Fruit fly (Drosophila melanogaster): ENCODE measurements around the gene rdo.

rdo gene

DNA sequence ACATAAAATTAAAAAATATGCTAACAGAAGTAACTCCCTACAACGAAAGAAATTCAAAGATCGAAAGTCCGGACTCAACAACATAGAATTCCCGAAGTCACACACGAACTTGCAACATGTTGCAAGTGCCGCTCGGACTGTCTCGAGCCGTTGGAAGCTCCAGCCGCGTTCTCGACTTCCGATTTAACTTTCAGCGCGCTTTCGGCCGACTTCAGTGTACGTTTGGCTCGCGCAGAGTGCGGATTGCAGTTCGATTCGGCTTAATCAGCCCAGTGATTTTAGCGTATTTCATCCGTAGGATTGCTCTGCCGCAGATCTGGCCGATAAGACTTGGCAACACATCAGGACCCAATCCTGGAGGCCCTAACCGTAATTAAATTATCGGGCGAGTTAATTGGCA is at the start of gene rdo:
TSS of gene rdo (plus strand) at position 213 of the 400 bp plus-strand sequence.
- TF ChIP-seq Sp1 (GFP tag; optimal IDR thresholded peaks at IDR 0.05) = no peak
- no peak for TF ChIP-seq Rel (GFP tag; optimal IDR thresholded peaks at IDR 0.05)
- TF ChIP-seq Rel (tag; optimal IDR thresholded peaks at IDR 0.05) = no peak
- TF ChIP-seq OdsH (GFP tag; optimal IDR thresholded peaks at IDR 0.05) = no peak
- TF ChIP-seq CG9705 (GFP tag; optimal IDR thresholded peaks at IDR 0.05) = no peak
- TF ChIP-seq Vsx2 (GFP tag; optimal IDR thresholded peaks at IDR 0.05; ENCODE audit: partially characterized antibody) = no peak

- TF ChIP-seq GATAd (GFP tag; optimal IDR thresholded peaks at IDR 0.05) (no peak), Jra (GFP tag; optimal IDR thresholded peaks at IDR 0.05) (no peak), Dif (GFP tag; optimal IDR thresholded peaks at IDR 0.05; ENCODE audit: partially characterized antibody) (no peak), Abd-B (GFP tag; optimal IDR thresholded peaks at IDR 0.05) (no peak), Hr83 (GFP tag; optimal IDR thresholded peaks at IDR 0.05; ENCODE audit: poor library complexity, severe bottlenecking) (peak; percentile 26), woc (GFP tag; optimal IDR thresholded peaks at IDR 0.05) (no peak), psq (GFP tag; optimal IDR thresholded peaks at IDR 0.05) (no peak), OdsH (GFP tag; optimal IDR thresholded peaks at IDR 0.05) (no peak), Sp1 (GFP tag; optimal IDR thresholded peaks at IDR 0.05) (no peak), dmrt93B (GFP tag; optimal IDR thresholded peaks at IDR 0.05) (no peak), sv (GFP tag; optimal IDR thresholded peaks at IDR 0.05) (peak; percentile 23), h (GFP tag; optimal IDR thresholded peaks at IDR 0.05) (no peak), Hnf4 (GFP tag; optimal IDR thresholded peaks at IDR 0.05) (no peak), Myc (optimal IDR thresholded peaks at IDR 0.05) (peak; percentile 2), fru (GFP tag; optimal IDR thresholded peaks at IDR 0.05) (peak; percentile 26), Vsx2 (GFP tag; optimal IDR thresholded peaks at IDR 0.05; ENCODE audit: partially characterized antibody) (no peak), Hr78 (GFP tag; optimal IDR thresholded peaks at IDR 0.05) (no peak), jim (GFP tag; optimal IDR thresholded peaks at IDR 0.05) (peak; percentile 85), pan (optimal IDR thresholded peaks at IDR 0.05) (no peak), rgr (GFP tag; optimal IDR thresholded peaks at IDR 0.05) (peak; percentile 32), dsf (GFP tag; optimal IDR thresholded peaks at IDR 0.05; ENCODE audit: borderline replicate concordance) (no peak), Mio (GFP tag; optimal IDR thresholded peaks at IDR 0.05) (no peak)
Observed at dm6 chr2L:17963071-17963567, 49.1 kb upstream of the rdo start, which contains the start of gene CG5674. TSS of gene CG5674 (plus strand) at chr2L:17963379.

DNA sequence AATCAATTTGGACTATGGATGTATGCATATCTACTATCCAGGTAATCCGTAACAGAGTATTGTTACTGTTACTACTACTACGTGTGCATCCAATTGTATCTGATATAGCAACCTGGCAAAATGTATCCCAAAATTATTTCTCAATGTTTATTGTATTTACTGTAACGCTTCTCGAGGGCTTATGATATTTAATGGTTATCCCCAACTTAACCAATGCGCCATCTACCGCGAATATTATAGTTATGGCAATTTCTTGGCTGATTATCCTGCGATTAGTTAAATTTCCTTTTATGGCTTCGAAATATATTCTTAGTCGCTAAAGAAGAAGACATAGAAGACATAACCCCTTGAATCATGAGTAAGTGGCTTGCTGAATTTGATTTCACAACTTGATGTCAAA is 48.5 kb upstream of the rdo start:
- TF ChIP-seq ey (GFP tag; optimal IDR thresholded peaks at IDR 0.05) = no peak
- no peak for TF ChIP-seq pan (optimal IDR thresholded peaks at IDR 0.05)
- TF ChIP-seq brk (GFP tag; optimal IDR thresholded peaks at IDR 0.05) = no peak
- no peak for TF ChIP-seq Dif (GFP tag; optimal IDR thresholded peaks at IDR 0.05; ENCODE audit: partially characterized antibody)
- no peak for TF ChIP-seq Hnf4 (GFP tag; optimal IDR thresholded peaks at IDR 0.05)
- TF ChIP-seq lola (GFP tag; optimal IDR thresholded peaks at IDR 0.05) = no peak
- no peak for TF ChIP-seq sv (GFP tag; optimal IDR thresholded peaks at IDR 0.05)
- TF ChIP-seq Abd-B (GFP tag; optimal IDR thresholded peaks at IDR 0.05) = no peak
- TF ChIP-seq usp (GFP tag; optimal IDR thresholded peaks at IDR 0.05) = no peak
- TF ChIP-seq Dfd (GFP tag; optimal IDR thresholded peaks at IDR 0.05) = no peak
- no peak for TF ChIP-seq h (GFP tag; optimal IDR thresholded peaks at IDR 0.05)
- TF ChIP-seq Sp1 (GFP tag; optimal IDR thresholded peaks at IDR 0.05) = no peak
- no peak for TF ChIP-seq Rel (GFP tag; optimal IDR thresholded peaks at IDR 0.05)
- no peak for TF ChIP-seq Rel (tag; optimal IDR thresholded peaks at IDR 0.05)
- no peak for TF ChIP-seq psq (GFP tag; optimal IDR thresholded peaks at IDR 0.05)
- TF ChIP-seq Jra (GFP tag; optimal IDR thresholded peaks at IDR 0.05) = no peak

dm6 chr2L:17972999-17973398 is 39.2 kb upstream of the rdo start:
- peak; percentile 94 for TF ChIP-seq Dfd (GFP tag; optimal IDR thresholded peaks at IDR 0.05)
- no peak for TF ChIP-seq Dif (GFP tag; optimal IDR thresholded peaks at IDR 0.05; ENCODE audit: partially characterized antibody)

DNA sequence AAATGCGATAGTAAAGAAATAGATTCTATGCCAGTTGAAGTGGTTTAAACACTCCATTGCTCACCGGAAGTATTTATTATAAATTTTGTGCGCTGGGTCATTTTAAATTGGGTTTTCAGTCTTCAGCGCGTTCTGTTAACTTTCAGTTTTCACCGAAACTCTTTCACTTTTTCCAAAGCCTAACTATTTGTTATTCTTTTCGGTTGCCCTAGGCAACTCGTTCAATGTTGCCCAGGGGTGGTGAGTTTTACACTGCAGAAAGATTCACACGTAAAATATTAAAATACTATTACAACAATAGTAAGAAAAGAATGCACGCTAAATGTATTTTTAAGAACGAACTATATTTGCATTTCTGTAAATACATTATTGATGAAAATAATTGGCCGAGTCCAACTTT is 29.8 kb upstream of the rdo start, which contains the start of gene btv:
TSS of gene btv (minus strand) at position 101 of the 400 bp plus-strand sequence.
- TF ChIP-seq Vsx2 (GFP tag; optimal IDR thresholded peaks at IDR 0.05; ENCODE audit: partially characterized antibody) (no peak), N (GFP tag; optimal IDR thresholded peaks at IDR 0.05) (no peak), Dfd (GFP tag; optimal IDR thresholded peaks at IDR 0.05) (no peak), Abd-B (GFP tag; optimal IDR thresholded peaks at IDR 0.05) (no peak), psq (GFP tag; optimal IDR thresholded peaks at IDR 0.05) (no peak), sage (GFP tag; optimal IDR thresholded peaks at IDR 0.05) (no peak), Myc (optimal IDR thresholded peaks at IDR 0.05) (no peak), brk (GFP tag; optimal IDR thresholded peaks at IDR 0.05) (no peak), usp (GFP tag; optimal IDR thresholded peaks at IDR 0.05) (no peak), dmrt93B (GFP tag; optimal IDR thresholded peaks at IDR 0.05) (no peak), CrebA (GFP tag; optimal IDR thresholded peaks at IDR 0.05; ENCODE audit: borderline replicate concordance) (no peak), Sp1 (GFP tag; optimal IDR thresholded peaks at IDR 0.05) (no peak)
